Worm (Caenorhabditis elegans) whole organism, L4/young adult: ENCODE results near the gene gldi-8.

Experiments used
- W03F9.2 ChIP-seq: fragments of 150-350 bp; optimal IDR thresholded peaks from 2 replicates; lab custom pipeline; 2014; ENCODE audit warnings: missing biosample characterization, missing genetic modification characterization
- him-1 ChIP-seq: sonication (generic microtip); optimal IDR thresholded peaks from 2 replicates; lab custom pipeline; 2016; ENCODE audit warnings: missing genotype, missing genetic modification reagents, missing genetic modification characterization, missing compliant biosample characterization

DNA sequence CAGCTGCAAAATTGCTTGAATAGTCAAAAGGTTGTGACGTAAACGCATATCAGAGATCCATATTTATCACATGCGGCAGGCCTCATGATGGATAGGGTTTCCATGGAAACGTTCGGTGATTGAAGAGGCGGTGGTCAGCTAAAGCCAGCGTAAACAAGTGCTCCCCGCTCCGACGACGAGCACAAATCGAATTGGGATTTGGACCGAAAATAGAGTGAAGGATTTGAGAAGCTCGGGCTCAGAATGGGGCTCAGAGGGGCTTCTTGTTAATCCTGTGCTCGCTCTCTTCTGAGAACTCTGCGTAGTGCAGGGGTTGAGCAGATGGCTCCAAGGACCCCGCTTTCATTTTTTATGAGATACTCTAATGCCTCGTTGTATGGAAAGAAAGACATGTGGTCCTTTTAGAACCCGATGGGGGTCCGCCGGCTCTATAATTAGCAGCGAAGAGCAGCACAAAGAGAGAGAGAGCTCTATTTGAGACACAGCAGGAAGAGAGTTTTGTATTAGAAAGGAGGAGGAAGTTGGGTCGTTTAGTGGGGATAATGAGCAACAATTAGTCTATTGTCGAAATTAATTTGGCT is 16.4 kb upstream of the gldi-8 start:
- no peak for TF ChIP-seq W03F9.2 (tag; lab: Kevin White, UChicago)
- TF ChIP-seq him-1 (tag; lab: Kevin White, UChicago): no peak
